Fruit fly (Drosophila melanogaster): ENCODE data around the gene jvl.
A peak's percentile ranks its signal among the peaks of the same experiment; 100 is the strongest.

The jvl gene

dm6 chr3R:14740658-14741191 lies 657 bp upstream of the jvl start (continued):
- TF ChIP-seq D19B (GFP tag; optimal IDR thresholded peaks at IDR 0.05) (no peak), bsh (GFP tag; optimal IDR thresholded peaks at IDR 0.05) (peak in 1 of 2 experiments; percentile 42), Myb (GFP tag; optimal IDR thresholded peaks at IDR 0.05) (peak; percentile 92), al (GFP tag; IDR thresholded peaks at IDR 0.05) (peak; percentile 65; the same call in 1 of the 2 replicates), zfh1 (GFP tag; IDR thresholded peaks at IDR 0.05) (peak; percentile 73), Ets65A (GFP tag) (peak; percentile 99), sqz (GFP tag; optimal IDR thresholded peaks at IDR 0.05) (peak; percentile 50), NC2α (GFP tag; optimal IDR thresholded peaks at IDR 0.05) (peak; percentile 52), CG4404 (GFP tag; IDR thresholded peaks at IDR 0.05) (peak; percentile 39; the same call in 1 of the 2 replicates), dan (GFP tag; IDR thresholded peaks at IDR 0.05) (no peak), mirr (GFP tag; optimal IDR thresholded peaks at IDR 0.05) (peak; percentile 80), CG15073 (GFP tag; optimal IDR thresholded peaks at IDR 0.05) (no peak), Hey (tag; optimal IDR thresholded peaks at IDR 0.05) (peak; percentile 57), repo (GFP tag; optimal IDR thresholded peaks at IDR 0.05) (peak; percentile 42), Xrp1 (GFP tag; IDR thresholded peaks at IDR 0.05) (peak; percentile 52; the same call in 1 of the 2 replicates), H2.0 (GFP tag; IDR thresholded peaks at IDR 0.05) (peak; percentile 70), Max (GFP tag; optimal IDR thresholded peaks at IDR 0.05) (no peak), CG11247 (GFP tag; IDR thresholded peaks at IDR 0.05) (peak; percentile 79), CG15696 (tag; optimal IDR thresholded peaks at IDR 0.05) (peak; percentile 2), Deaf1 (tag; optimal IDR thresholded peaks at IDR 0.05) (peak; percentile 96), NC2β (GFP tag; optimal IDR thresholded peaks at IDR 0.05) (peak; percentile 44), CG3847 (GFP tag; IDR thresholded peaks at IDR 0.05) (peak; percentile 91), CG9215 (GFP tag; IDR thresholded peaks at IDR 0.05) (peak; percentile 70), CG15514 (GFP tag; optimal IDR thresholded peaks at IDR 0.05) (peak; percentile 74), corto (GFP tag; optimal IDR thresholded peaks at IDR 0.05) (no peak), MESR4 (GFP tag; optimal IDR thresholded peaks at IDR 0.05) (peak; percentile 77), oc (tag; optimal IDR thresholded peaks at IDR 0.05) (peak; percentile 15), Sox100B (GFP tag; optimal IDR thresholded peaks at IDR 0.05) (no peak), kni (GFP tag; optimal IDR thresholded peaks at IDR 0.05) (peak; percentile 71), Dref (GFP tag; IDR thresholded peaks at IDR 0.05) (peak; percentile 56), CG7786 (GFP tag; optimal IDR thresholded peaks at IDR 0.05) (peak; percentile 76), Fer1 (GFP tag; optimal IDR thresholded peaks at IDR 0.05) (peak; percentile 55), dpn (GFP tag; optimal IDR thresholded peaks at IDR 0.05) (peak; percentile 65 to 74), yki (optimal IDR thresholded peaks at IDR 0.05) (no peak), CG10147 (GFP tag; optimal IDR thresholded peaks at IDR 0.05) (no peak), CG3838 (GFP tag; optimal IDR thresholded peaks at IDR 0.05) (no peak), trh (GFP tag; optimal IDR thresholded peaks at IDR 0.05) (no peak), CG6272 (GFP tag; IDR thresholded peaks at IDR 0.05) (0 out of 2 replicates have a peak, but pooled peaks have one; percentile 32), CG10565 (GFP tag; optimal IDR thresholded peaks at IDR 0.05) (no peak), CG7372 (GFP tag; IDR thresholded peaks at IDR 0.05) (peak; percentile 57), pum (GFP tag; optimal IDR thresholded peaks at IDR 0.05) (peak; percentile 69), peb (GFP tag; IDR thresholded peaks at IDR 0.05) (0 out of 2 replicates have a peak, but pooled peaks have one; percentile 27), CG17802 (tag; optimal IDR thresholded peaks at IDR 0.05) (peak; percentile 49), CG10274 (GFP tag; optimal IDR thresholded peaks at IDR 0.05) (peak; percentile 5), CG12071 (GFP tag; optimal IDR thresholded peaks at IDR 0.05) (peak; percentile 43), disco-r (GFP tag; optimal IDR thresholded peaks at IDR 0.05) (peak; percentile 25), usp (GFP tag; optimal IDR thresholded peaks at IDR 0.05) (no peak), NfI (GFP tag; optimal IDR thresholded peaks at IDR 0.05) (peak; percentile 62), Usf (GFP tag; optimal IDR thresholded peaks at IDR 0.05) (no peak), sc (optimal IDR thresholded peaks at IDR 0.05) (no peak), sc (GFP tag; optimal IDR thresholded peaks at IDR 0.05) (peak; percentile 40)

All from whole organism, embryonic.